Worm (Caenorhabditis elegans) whole organism, L4 larva: ENCODE results near the gene srw-141.

Source experiments
- F44E2.7 ChIP-seq: fragments of 200-800 bp; sonication (Bioruptor generic); IDR thresholded peaks from 2 replicates; pipeline ENCODE4 v2.1.2; 2022; ENCODE audit warnings: missing genetic modification characterization, missing compliant biosample characterization
- Y105C5A.15 ChIP-seq: fragments of 200-800 bp; sonication (Bioruptor generic); IDR thresholded peaks from 2 replicates; pipeline ENCODE4 v1.3.6; 2022; ENCODE audit warnings: missing genetic modification characterization, missing compliant biosample characterization
- aha-1 ChIP-seq: fragments of 150-350 bp; peaks from one replicate; lab custom pipeline; 2014; ENCODE audit warnings: missing biosample characterization, missing genetic modification characterization
- ceh-28 ChIP-seq: fragments of 150-350 bp; optimal IDR thresholded peaks from 2 replicates; lab custom pipeline; 2014; ENCODE audit warnings: missing biosample characterization, missing genetic modification reagents, missing genetic modification characterization
- ceh-32 ChIP-seq: sonication (generic microtip); optimal IDR thresholded peaks from 2 replicates; lab custom pipeline; 2016; ENCODE audit warnings: mild to moderate bottlenecking, missing genetic modification characterization, missing compliant biosample characterization; ENCODE audit not compliant: poor library complexity
- ceh-82 ChIP-seq: sonication (generic microtip); optimal IDR thresholded peaks from 2 replicates; lab custom pipeline; 2017; ENCODE audit warnings: missing biosample characterization, missing genetic modification characterization
- daf-12 ChIP-seq: fragments of 150-350 bp; optimal IDR thresholded peaks from 2 replicates; lab custom pipeline; 2014; ENCODE audit warnings: missing biosample characterization, missing genetic modification reagents, missing genetic modification characterization
- daf-16 ChIP-seq, 3 experiments: sonication (generic microtip); optimal IDR thresholded peaks; 2 replicates each; lab custom pipeline; 2016 to 2017; ENCODE audit warnings: missing genetic modification characterization in 3 of 3, missing genetic modification reagents in 3 of 3, mild to moderate bottlenecking in 2 of 3, missing compliant biosample characterization in 2 of 3, missing biosample characterization in 1 of 3, moderate library complexity in 1 of 3
- dmd-6 ChIP-seq: fragments of 200-800 bp; sonication (Bioruptor generic); IDR thresholded peaks from 2 replicates; pipeline ENCODE4 v1.3.6; 2022; ENCODE audit warnings: missing genetic modification reagents, missing genetic modification characterization, missing compliant biosample characterization
- dmd-8 ChIP-seq: fragments of 200-800 bp; sonication (Bioruptor generic); IDR thresholded peaks from 2 replicates; pipeline ENCODE4 v1.3.6; 2022; ENCODE audit warnings: missing genetic modification characterization, missing compliant biosample characterization
- dmd-9 ChIP-seq: fragments of 200-800 bp; sonication (Bioruptor generic); IDR thresholded peaks from 2 replicates; pipeline ENCODE4 v1.3.6; 2022; ENCODE audit warnings: missing genetic modification reagents, missing genetic modification characterization, missing compliant biosample characterization
- dpl-1 ChIP-seq: fragments of 150-350 bp; optimal IDR thresholded peaks from 2 replicates; lab custom pipeline; 2014; ENCODE audit warnings: missing biosample characterization, missing genetic modification reagents, missing genetic modification characterization
- hif-1 ChIP-seq, 2 experiments: sonication (generic microtip); optimal IDR thresholded peaks; 2 replicates each; lab custom pipeline; 2016 to 2017; ENCODE audit warnings: missing compliant biosample characterization in 2 of 2, missing genetic modification characterization in 2 of 2, missing genetic modification reagents in 2 of 2, missing genotype in 2 of 2, mild to moderate bottlenecking in 1 of 2
- hmg-1.1 ChIP-seq: fragments of 200-800 bp; sonication (Bioruptor generic); IDR thresholded peaks from 2 replicates; pipeline ENCODE4 v1.3.6; 2022; ENCODE audit warnings: missing genetic modification reagents, missing genetic modification characterization, missing compliant biosample characterization
- jun-1 ChIP-seq: fragments of 150-350 bp; optimal IDR thresholded peaks from 2 replicates; lab custom pipeline; 2014; ENCODE audit warnings: missing biosample characterization, missing genetic modification reagents, missing genetic modification characterization
- lin-1 ChIP-seq: fragments of 200-800 bp; sonication (Bioruptor generic); IDR thresholded peaks from 2 replicates; pipeline ENCODE4 v1.3.6; 2022; ENCODE audit warnings: missing genetic modification reagents, missing genetic modification characterization, missing compliant biosample characterization
- lin-13 ChIP-seq: fragments of 150-350 bp; optimal IDR thresholded peaks from 2 replicates; lab custom pipeline; 2014; ENCODE audit warnings: missing biosample characterization, missing genetic modification reagents, missing genetic modification characterization
- lsy-2 ChIP-seq, 2 experiments: fragments of 150-350 bp in 1 of 2; sonication (generic microtip) in 1 of 2; optimal IDR thresholded peaks; 2 replicates each; lab custom pipeline; 2014 to 2017; ENCODE audit warnings: missing biosample characterization in 2 of 2, missing genetic modification characterization in 2 of 2
- madf-5 ChIP-seq, 2 experiments: fragments of 200-800 bp; sonication (Bioruptor generic); IDR thresholded peaks; 2 replicates each; pipeline ENCODE4 v1.3.6; 2022; ENCODE audit warnings: missing compliant biosample characterization in 2 of 2, missing genetic modification characterization in 2 of 2
- mdt-29 ChIP-seq: fragments of 200-800 bp; sonication (Bioruptor generic); IDR thresholded peaks from 2 replicates; pipeline ENCODE4 v1.3.6; 2022; ENCODE audit warnings: missing genetic modification reagents, missing genetic modification characterization, missing compliant biosample characterization
- mes-2 ChIP-seq: sonication (generic microtip); optimal IDR thresholded peaks from 2 replicates; lab custom pipeline; 2016; ENCODE audit warnings: missing genotype, mild to moderate bottlenecking, missing genetic modification characterization, missing compliant biosample characterization; ENCODE audit not compliant: poor library complexity, severe bottlenecking
- nhr-11 ChIP-seq: fragments of 150-350 bp; optimal IDR thresholded peaks from 2 replicates; lab custom pipeline; 2014; ENCODE audit warnings: missing biosample characterization, missing genetic modification characterization
- nhr-237 ChIP-seq: sonication (generic microtip); optimal IDR thresholded peaks from 2 replicates; lab custom pipeline; 2017; ENCODE audit warnings: missing biosample characterization, missing genetic modification characterization
- nhr-28 ChIP-seq: fragments of 150-350 bp; optimal IDR thresholded peaks from 2 replicates; lab custom pipeline; 2014; ENCODE audit warnings: missing biosample characterization, missing genetic modification characterization
- nhr-42 ChIP-seq: fragments of 200-800 bp; sonication (Bioruptor generic); IDR thresholded peaks from 2 replicates; pipeline ENCODE4 v1.3.6; 2022; ENCODE audit warnings: missing genetic modification characterization, missing compliant biosample characterization
- nhr-76 ChIP-seq: fragments of 150-350 bp; optimal IDR thresholded peaks from 2 replicates; lab custom pipeline; 2014; ENCODE audit warnings: missing biosample characterization, missing genetic modification characterization
- nhr-77 ChIP-seq: fragments of 150-350 bp; optimal IDR thresholded peaks from 2 replicates; lab custom pipeline; 2014; ENCODE audit warnings: missing biosample characterization, missing genetic modification characterization
- pha-4 ChIP-seq, 2 experiments: fragments of 150-350 bp in 1 of 2; fragments of 200-800 bp in 1 of 2; sonication (Bioruptor generic) in 1 of 2; IDR thresholded peaks in 1 of 2; optimal IDR thresholded peaks in 1 of 2; 2 replicates each; pipeline versions ENCODE4 v1.3.6 to Lab custom; 2014 to 2022; ENCODE audit warnings: missing genetic modification characterization in 2 of 2, missing genetic modification reagents in 2 of 2, missing biosample characterization in 1 of 2, missing compliant biosample characterization in 1 of 2
- php-3 ChIP-seq: fragments of 200-800 bp; sonication (Bioruptor generic); IDR thresholded peaks from 2 replicates; pipeline ENCODE4 v1.3.6; 2022; ENCODE audit warnings: missing genetic modification reagents, missing genetic modification characterization, missing compliant biosample characterization
- pqm-1 ChIP-seq: sonication (generic microtip); optimal IDR thresholded peaks from 2 replicates; lab custom pipeline; 2017; ENCODE audit warnings: missing biosample characterization, missing genetic modification characterization
- sdz-12 ChIP-seq: fragments of 200-800 bp; sonication (Bioruptor generic); optimal IDR thresholded peaks from 2 replicates; lab custom pipeline; 2018; ENCODE audit warnings: mild to moderate bottlenecking, missing genetic modification characterization, missing compliant biosample characterization
- set-16 ChIP-seq: fragments of 200-800 bp; sonication (Bioruptor generic); IDR thresholded peaks from 2 replicates; pipeline ENCODE4 v1.3.6; 2022; ENCODE audit warnings: missing genetic modification reagents, missing genetic modification characterization, missing compliant biosample characterization
- spr-3 ChIP-seq: fragments of 200-800 bp; sonication (Bioruptor generic); optimal IDR thresholded peaks from 2 replicates; lab custom pipeline; 2018; ENCODE audit warnings: mild to moderate bottlenecking, missing genetic modification characterization, missing compliant biosample characterization
- tag-97 ChIP-seq: fragments of 200-800 bp; sonication (Bioruptor generic); IDR thresholded peaks from 2 replicates; pipeline ENCODE4 v1.3.6; 2022; ENCODE audit warnings: missing genetic modification characterization, missing compliant biosample characterization
- tra-1 ChIP-seq: fragments of 200-800 bp; sonication (Bioruptor generic); IDR thresholded peaks from 2 replicates; pipeline ENCODE4 v1.3.6; 2022; ENCODE audit warnings: missing genetic modification reagents, missing genetic modification characterization, missing compliant biosample characterization
- unc-62 ChIP-seq, 3 experiments: fragments of 150-350 bp in 1 of 3; sonication (generic microtip); optimal IDR thresholded peaks in 2 of 3; peaks in 1 of 3; 1 replicate in 1 of 3; 2 replicates in 2 of 3; lab custom pipeline; 2014 to 2017; ENCODE audit warnings: missing biosample characterization in 3 of 3, missing genetic modification characterization in 3 of 3, missing genetic modification reagents in 3 of 3, missing genotype in 1 of 3
- zip-11 ChIP-seq: fragments of 200-800 bp; sonication (Bioruptor generic); IDR thresholded peaks from 2 replicates; pipeline ENCODE4 v1.3.6; 2022; ENCODE audit warnings: missing genetic modification characterization, missing compliant biosample characterization
- ztf-11 ChIP-seq: fragments of 150-350 bp; optimal IDR thresholded peaks from 2 replicates; lab custom pipeline; 2014; ENCODE audit warnings: missing biosample characterization, missing genetic modification characterization

srw-141 gene

DNA sequence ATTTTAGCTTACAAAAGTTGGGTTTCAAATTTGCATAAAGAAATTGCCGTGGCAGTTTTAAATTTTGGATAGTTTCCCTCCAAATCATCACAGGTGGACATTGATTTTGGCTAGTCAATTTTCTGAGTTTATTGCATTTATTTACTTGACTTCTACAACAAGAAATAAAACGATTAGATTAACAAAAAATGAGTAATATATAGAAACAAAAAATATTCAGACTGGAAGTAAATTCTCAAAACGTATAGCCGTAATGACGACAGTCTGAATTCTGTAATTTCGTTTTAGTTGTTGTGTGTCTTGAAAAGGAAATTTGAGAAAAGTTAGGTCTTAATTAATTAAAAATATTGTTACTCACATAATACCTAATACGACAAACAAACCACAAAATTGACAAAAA lies at the start of gene srw-141:
srw-141 (minus strand) TSS at position 101 of the 400 bp plus-strand sequence.
- TF ChIP-seq nhr-237 (tag; lab: Kevin White, UChicago), result no peak
- no peak for TF ChIP-seq daf-16 (GFP tag; optimal IDR thresholded peaks at IDR 0.05; lab: Kevin White, UChicago)
- no peak for TF ChIP-seq daf-16 (tag; optimal IDR thresholded peaks at IDR 0.05; lab: Kevin White, UChicago)
- no peak for TF ChIP-seq hif-1 (tag; optimal IDR thresholded peaks at IDR 0.05; lab: Kevin White, UChicago)
- no peak for TF ChIP-seq pqm-1
- no peak for TF ChIP-seq nhr-42 (GFP tag; lab: Robert Waterston, UW)
- no peak for TF ChIP-seq nhr-28 (tag; lab: Kevin White, UChicago)
- TF ChIP-seq ceh-32 (tag; lab: Kevin White, UChicago), result no peak
- TF ChIP-seq zip-11, result no peak
- no peak for TF ChIP-seq unc-62 (GFP tag; optimal IDR thresholded peaks at IDR 0.05 in 1 of 2; lab: Kevin White, UChicago)
- no peak for TF ChIP-seq unc-62 (tag; optimal IDR thresholded peaks at IDR 0.05; lab: Kevin White, UChicago)
- no peak for TF ChIP-seq Y105C5A.15 (GFP tag; lab: Robert Waterston, UW)
- no peak for TF ChIP-seq lsy-2 (tag; optimal IDR thresholded peaks at IDR 0.05; lab: Kevin White, UChicago)

DNA sequence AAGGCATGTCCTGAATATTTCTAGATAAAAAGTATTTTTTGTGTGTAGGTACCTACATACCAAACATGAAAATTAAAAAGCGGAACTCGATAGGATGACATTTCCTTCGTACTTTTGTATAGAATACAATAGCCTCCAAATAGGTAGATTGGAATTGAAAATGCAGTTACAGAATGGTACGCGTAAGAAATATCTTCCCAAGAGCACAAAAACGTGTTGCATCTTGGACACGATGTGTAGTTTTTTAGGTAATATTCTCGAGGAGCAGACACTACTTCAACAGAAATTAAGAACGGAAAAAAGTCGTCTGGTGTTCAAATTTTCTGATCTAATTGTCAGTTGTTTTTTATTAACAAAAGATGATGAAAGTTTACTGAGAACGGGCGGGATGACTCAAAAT lies 49.0 kb upstream of the srw-141 start, which contains the start of gene srh-85:
srh-85 (minus strand) TSS at position 101 of the 400 bp plus-strand sequence.
- no peak for TF ChIP-seq nhr-77
- TF ChIP-seq lin-13 (GFP tag; lab: Kevin White, UChicago), result no peak
- TF ChIP-seq dmd-6, result no peak
- TF ChIP-seq hmg-1.1, result no peak
- no peak for TF ChIP-seq jun-1
- no peak for TF ChIP-seq ztf-11 (tag; lab: Kevin White, UChicago)
- TF ChIP-seq tag-97 (GFP tag; lab: Robert Waterston, UW), result no peak
- no peak for TF ChIP-seq set-16
- TF ChIP-seq ceh-28, result no peak
- TF ChIP-seq nhr-76, result no peak
- TF ChIP-seq nhr-11 (tag; lab: Kevin White, UChicago), result no peak
- TF ChIP-seq lin-1 (GFP tag; lab: Robert Waterston, UW), result no peak
- TF ChIP-seq dmd-8 (GFP tag; lab: Robert Waterston, UW), result no peak
- TF ChIP-seq nhr-42 (GFP tag; lab: Robert Waterston, UW), result no peak
- no peak for TF ChIP-seq spr-3

DNA sequence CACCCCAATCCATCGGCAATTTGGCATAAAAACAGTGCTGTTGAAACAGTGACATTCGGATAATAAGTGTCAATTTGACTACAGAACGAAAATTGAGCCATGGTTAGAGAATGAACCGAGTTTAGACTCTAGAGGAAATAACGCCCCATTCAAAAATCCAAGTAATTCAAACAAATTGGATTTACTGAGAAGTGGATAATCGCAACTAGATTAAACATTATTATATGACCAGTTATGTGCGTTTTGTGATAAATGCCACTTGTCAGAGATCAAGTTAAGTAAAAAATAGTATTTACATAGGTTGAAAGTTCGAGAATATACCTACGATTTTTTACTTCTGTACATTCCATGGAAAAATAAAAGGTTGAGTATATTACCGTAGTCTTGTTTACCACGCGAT lies 46.9 kb upstream of the srw-141 start, which contains the start of gene srw-139:
srw-139 (minus strand) TSS at position 101 of the 400 bp plus-strand sequence.
- TF ChIP-seq set-16 (no peak), mes-2 (tag; lab: Kevin White, UChicago) (no peak), daf-12 (tag; lab: Kevin White, UChicago) (no peak), aha-1 (tag; lab: Kevin White, UChicago) (no peak), sdz-12 (GFP tag; lab: Kevin White, UChicago) (no peak), php-3 (no peak), nhr-76 (no peak), mdt-29 (GFP tag; lab: Robert Waterston, UW) (no peak), nhr-77 (no peak), ceh-28 (no peak), dpl-1 (GFP tag; lab: Kevin White, UChicago) (no peak), madf-5 (GFP tag; IDR thresholded peaks at IDR 0.05; lab: Robert Waterston, UW) (no peak), dmd-9 (GFP tag; lab: Robert Waterston, UW) (no peak), nhr-11 (tag; lab: Kevin White, UChicago) (no peak)

DNA sequence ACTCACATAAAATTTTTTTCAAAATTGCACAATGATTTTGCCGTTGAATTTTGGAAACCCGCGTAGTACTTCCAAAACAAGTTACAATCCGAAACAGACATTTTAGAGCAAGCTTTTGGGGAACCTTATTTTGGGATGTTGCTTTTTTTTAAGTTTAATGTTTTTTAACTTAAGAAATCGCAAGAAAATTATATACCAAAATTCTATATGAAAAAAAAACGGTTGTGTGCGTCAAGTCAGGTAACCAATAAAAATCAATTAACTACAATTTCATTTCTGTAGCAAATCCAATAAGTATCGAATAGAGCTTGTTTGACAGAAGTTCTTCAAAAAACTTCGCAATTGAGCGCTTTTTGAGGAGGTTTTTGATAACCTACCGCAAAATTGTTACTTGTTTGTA lies 45.0 kb upstream of the srw-141 start, which contains the start of gene srw-117:
srw-117 (minus strand) TSS at position 101 of the 400 bp plus-strand sequence.
- peak in 1 of 2 experiments; percentile 15 for TF ChIP-seq unc-62 (GFP tag; optimal IDR thresholded peaks at IDR 0.05 in 1 of 2; lab: Kevin White, UChicago)
- TF ChIP-seq unc-62 (tag; optimal IDR thresholded peaks at IDR 0.05; lab: Kevin White, UChicago), result no peak
- no peak for TF ChIP-seq pha-4 (GFP tag; IDR thresholded peaks at IDR 0.05; lab: Robert Waterston, UW)
- no peak for TF ChIP-seq pha-4 (tag; optimal IDR thresholded peaks at IDR 0.05; lab: Kevin White, UChicago)
- no peak for TF ChIP-seq tra-1
- no peak for TF ChIP-seq ceh-82 (tag; lab: Kevin White, UChicago)
- no peak for TF ChIP-seq F44E2.7 (GFP tag; lab: Robert Waterston, UW)
